Worm (Caenorhabditis elegans) whole organism, late embryonic: ENCODE measurements around the gene abts-2.

Experiments
- F13H6.1 ChIP-seq: sonication (generic microtip); optimal IDR thresholded peaks from 2 replicates; lab custom pipeline; 2016; ENCODE audit warnings: missing genetic modification characterization, missing compliant biosample characterization
- K02D7.2 ChIP-seq: sonication (generic microtip); optimal IDR thresholded peaks from 2 replicates; lab custom pipeline; 2017; ENCODE audit warnings: mild to moderate bottlenecking, missing genetic modification characterization, missing compliant biosample characterization
- T23F11.4 ChIP-seq: fragments of 200-800 bp; sonication (Bioruptor generic); optimal IDR thresholded peaks from 2 replicates; lab custom pipeline; 2018; ENCODE audit warnings: mild to moderate bottlenecking, missing genetic modification characterization, missing compliant biosample characterization
- Y22D7AL.16 ChIP-seq: sonication (generic microtip); optimal IDR thresholded peaks from 2 replicates; lab custom pipeline; 2016; ENCODE audit warnings: missing genetic modification characterization, missing compliant biosample characterization
- ama-1 ChIP-seq: fragments of 150-350 bp; optimal IDR thresholded peaks from 2 replicates; lab custom pipeline; 2014
- ceh-14 ChIP-seq: sonication (generic microtip); optimal IDR thresholded peaks from 2 replicates; lab custom pipeline; 2016; ENCODE audit warnings: missing genotype, missing genetic modification characterization, missing compliant biosample characterization
- ceh-18 ChIP-seq: sonication (generic microtip); optimal IDR thresholded peaks from 2 replicates; lab custom pipeline; 2016; ENCODE audit warnings: missing genetic modification characterization, missing compliant biosample characterization
- ceh-19 ChIP-seq: fragments of 200-800 bp; sonication (Bioruptor generic); optimal IDR thresholded peaks from 2 replicates; lab custom pipeline; 2018; ENCODE audit warnings: mild to moderate bottlenecking, missing genetic modification characterization, missing compliant biosample characterization
- ceh-2 ChIP-seq: sonication (generic microtip); optimal IDR thresholded peaks from 2 replicates; lab custom pipeline; 2016; ENCODE audit warnings: missing genotype, missing genetic modification characterization, missing compliant biosample characterization
- ceh-30 ChIP-seq: fragments of 150-350 bp; optimal IDR thresholded peaks from 2 replicates; lab custom pipeline; 2014; ENCODE audit warnings: missing biosample characterization, missing genetic modification characterization
- ceh-31 ChIP-seq: sonication (generic microtip); optimal IDR thresholded peaks from 2 replicates; lab custom pipeline; 2016; ENCODE audit warnings: missing genetic modification characterization, missing compliant biosample characterization
- ceh-6 ChIP-seq: fragments of 200-800 bp; sonication (Bioruptor generic); optimal IDR thresholded peaks from 2 replicates; lab custom pipeline; 2018; ENCODE audit warnings: mild to moderate bottlenecking, missing genetic modification characterization, missing compliant biosample characterization
- ceh-9 ChIP-seq: sonication (generic microtip); optimal IDR thresholded peaks from 2 replicates; lab custom pipeline; 2016; ENCODE audit warnings: mild to moderate bottlenecking, missing genetic modification characterization, inconsistent platforms, missing compliant biosample characterization
- che-1 ChIP-seq: sonication (generic microtip); optimal IDR thresholded peaks from 2 replicates; lab custom pipeline; 2016; ENCODE audit warnings: mild to moderate bottlenecking, missing genetic modification characterization, missing compliant biosample characterization
- elt-2 ChIP-seq: sonication (generic microtip); optimal IDR thresholded peaks from 2 replicates; lab custom pipeline; 2016; ENCODE audit warnings: missing genetic modification reagents, missing genetic modification characterization, missing compliant biosample characterization
- elt-4 ChIP-seq: sonication (generic microtip); optimal IDR thresholded peaks from 2 replicates; lab custom pipeline; 2016; ENCODE audit warnings: missing genetic modification characterization, missing compliant biosample characterization
- fax-1 ChIP-seq: sonication (generic microtip); optimal IDR thresholded peaks from 2 replicates; lab custom pipeline; 2016; ENCODE audit warnings: missing genotype, missing genetic modification characterization, missing compliant biosample characterization
- hlh-13 ChIP-seq: fragments of 200-800 bp; sonication (Bioruptor generic); optimal IDR thresholded peaks from 2 replicates; lab custom pipeline; 2018; ENCODE audit warnings: mild to moderate bottlenecking, missing genetic modification characterization, missing compliant biosample characterization
- hlh-15 ChIP-seq: sonication (generic microtip); optimal IDR thresholded peaks from 2 replicates; lab custom pipeline; 2016; ENCODE audit warnings: missing genetic modification characterization, missing compliant biosample characterization
- hlh-6 ChIP-seq: sonication (generic microtip); optimal IDR thresholded peaks from 2 replicates; lab custom pipeline; 2016; ENCODE audit warnings: missing genotype, missing genetic modification characterization, missing compliant biosample characterization
- hlh-8 ChIP-seq: sonication (generic microtip); optimal IDR thresholded peaks from 2 replicates; lab custom pipeline; 2016; ENCODE audit warnings: missing genotype, missing genetic modification characterization, missing compliant biosample characterization
- lin-11 ChIP-seq: fragments of 200-800 bp; sonication (Bioruptor generic); optimal IDR thresholded peaks from 2 replicates; lab custom pipeline; 2018; ENCODE audit warnings: mild to moderate bottlenecking, missing genetic modification characterization, missing compliant biosample characterization
- madf-2 ChIP-seq: sonication (generic microtip); optimal IDR thresholded peaks from 2 replicates; lab custom pipeline; 2017; ENCODE audit warnings: missing genetic modification characterization, missing compliant biosample characterization
- mec-3 ChIP-seq: sonication (generic microtip); optimal IDR thresholded peaks from 2 replicates; lab custom pipeline; 2016; ENCODE audit warnings: borderline replicate concordance, missing genetic modification characterization, missing compliant biosample characterization
- nfya-1 ChIP-seq: sonication (generic microtip); optimal IDR thresholded peaks from 2 replicates; lab custom pipeline; 2017; ENCODE audit warnings: missing genetic modification characterization, mild to moderate bottlenecking, missing compliant biosample characterization, antibody characterized with exemption, moderate library complexity
- nhr-11 ChIP-seq: fragments of 150-350 bp; optimal IDR thresholded peaks from 2 replicates; lab custom pipeline; 2014; ENCODE audit warnings: missing biosample characterization, missing genetic modification characterization
- odd-2 ChIP-seq: sonication (generic microtip); optimal IDR thresholded peaks from 2 replicates; lab custom pipeline; 2017; ENCODE audit warnings: antibody characterized with exemption, mild to moderate bottlenecking, missing genetic modification characterization, missing compliant biosample characterization
- pax-1 ChIP-seq: fragments of 150-350 bp; optimal IDR thresholded peaks from 2 replicates; lab custom pipeline; 2014; ENCODE audit warnings: missing biosample characterization, missing genetic modification characterization
- pha-2 ChIP-seq: sonication (generic microtip); optimal IDR thresholded peaks from 2 replicates; lab custom pipeline; 2017; ENCODE audit warnings: mild to moderate bottlenecking, missing genetic modification characterization, missing compliant biosample characterization
- pha-4 ChIP-seq: fragments of 150-350 bp; optimal IDR thresholded peaks from 2 replicates; lab custom pipeline; 2018; ENCODE audit warnings: missing biosample characterization, missing genetic modification reagents, missing genetic modification characterization
- rnt-1 ChIP-seq: sonication (generic microtip); optimal IDR thresholded peaks from 2 replicates; lab custom pipeline; 2016; ENCODE audit warnings: missing genetic modification characterization, missing compliant biosample characterization
- sox-2 ChIP-seq: fragments of 200-800 bp; sonication (Bioruptor generic); IDR thresholded peaks from 2 replicates; pipeline ENCODE4 v1.3.6; 2022; ENCODE audit warnings: missing genetic modification reagents, missing genetic modification characterization, missing compliant biosample characterization
- tbx-2 ChIP-seq: sonication (generic microtip); optimal IDR thresholded peaks from 2 replicates; lab custom pipeline; 2016; ENCODE audit warnings: missing genetic modification characterization, missing compliant biosample characterization
- tbx-7 ChIP-seq: sonication (generic microtip); optimal IDR thresholded peaks from 2 replicates; lab custom pipeline; 2016; ENCODE audit warnings: missing genotype, missing genetic modification characterization, missing compliant biosample characterization
- ttx-3 ChIP-seq: sonication (generic microtip); optimal IDR thresholded peaks from 2 replicates; lab custom pipeline; 2016; ENCODE audit warnings: missing genetic modification reagents, missing genetic modification characterization, missing compliant biosample characterization
- unc-42 ChIP-seq: sonication (generic microtip); optimal IDR thresholded peaks from 2 replicates; lab custom pipeline; 2016; ENCODE audit warnings: missing genotype, missing genetic modification characterization, missing compliant biosample characterization
- unc-86 ChIP-seq: sonication (generic microtip); optimal IDR thresholded peaks from 2 replicates; lab custom pipeline; 2016; ENCODE audit warnings: missing genetic modification characterization, missing compliant biosample characterization
- ztf-16 ChIP-seq: sonication (generic microtip); optimal IDR thresholded peaks from 2 replicates; lab custom pipeline; 2017; ENCODE audit warnings: missing genetic modification characterization, missing compliant biosample characterization

The abts-2 gene

DNA sequence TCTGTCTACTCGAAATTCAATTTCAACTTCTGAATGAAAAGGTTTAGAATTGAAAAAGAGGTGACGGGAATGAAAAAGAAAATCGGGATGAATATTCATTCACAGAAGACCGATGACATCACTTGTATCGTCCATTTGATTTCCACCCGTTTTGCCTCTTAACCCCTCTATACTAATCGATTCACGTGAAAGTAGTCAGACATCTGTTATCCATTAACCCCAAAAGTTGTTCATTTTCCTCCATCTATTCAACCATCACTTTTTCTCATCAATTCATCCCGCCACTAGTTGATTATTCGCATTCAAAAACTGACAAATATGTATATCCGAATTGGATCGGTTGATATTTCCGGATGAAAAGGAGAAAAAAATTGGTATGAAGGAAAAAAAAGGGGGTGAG is 7.1 kb downstream of the abts-2 start (continued):
- no peak for TF ChIP-seq che-1 (tag; lab: Kevin White, UChicago)

DNA sequence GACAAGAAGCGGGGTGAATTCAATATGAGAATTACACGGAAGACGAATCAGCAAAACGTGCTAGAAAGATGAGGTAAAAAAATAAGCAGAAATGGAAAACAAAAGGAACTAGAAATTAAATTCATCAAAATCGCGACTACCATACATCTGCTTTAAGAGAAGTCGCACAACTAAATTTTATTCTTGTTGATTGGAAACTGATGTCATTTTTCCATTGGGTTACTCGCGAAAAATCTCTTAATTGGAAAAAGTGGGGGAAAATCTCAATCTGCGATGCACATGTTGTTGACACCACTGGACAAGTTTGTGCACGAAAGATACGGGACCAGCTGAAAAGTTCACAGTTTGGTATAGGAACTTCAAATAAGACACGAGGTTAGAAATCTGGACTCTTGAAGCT is 11.4 kb downstream of the abts-2 start:
- TF ChIP-seq lin-11 (tag; lab: Kevin White, UChicago): no peak
- no peak for TF ChIP-seq ceh-18 (tag; lab: Kevin White, UChicago)
- no peak for TF ChIP-seq ceh-14 (tag; lab: Kevin White, UChicago)
- no peak for TF ChIP-seq ztf-16 (tag; lab: Kevin White, UChicago)
- TF ChIP-seq nhr-11: no peak
- no peak for TF ChIP-seq ceh-9 (tag; lab: Kevin White, UChicago)
- no peak for TF ChIP-seq nfya-1
- no peak for TF ChIP-seq ttx-3 (tag; lab: Kevin White, UChicago)
- no peak for TF ChIP-seq fax-1 (tag; lab: Kevin White, UChicago)
- TF ChIP-seq rnt-1 (tag; lab: Kevin White, UChicago): no peak
- no peak for TF ChIP-seq K02D7.2 (tag; lab: Kevin White, UChicago)
- TF ChIP-seq ceh-19 (GFP tag; lab: Kevin White, UChicago): no peak
- no peak for TF ChIP-seq unc-42 (tag; lab: Kevin White, UChicago)
- TF ChIP-seq Y22D7AL.16 (tag; lab: Kevin White, UChicago): no peak
- TF ChIP-seq hlh-8 (tag; lab: Kevin White, UChicago): no peak
- no peak for TF ChIP-seq odd-2 (tag; lab: Kevin White, UChicago)
- TF ChIP-seq hlh-6 (tag; lab: Kevin White, UChicago): no peak
- TF ChIP-seq pha-4 (tag; lab: Kevin White, UChicago): no peak
- TF ChIP-seq, all 69 proteins: peak for 0

DNA sequence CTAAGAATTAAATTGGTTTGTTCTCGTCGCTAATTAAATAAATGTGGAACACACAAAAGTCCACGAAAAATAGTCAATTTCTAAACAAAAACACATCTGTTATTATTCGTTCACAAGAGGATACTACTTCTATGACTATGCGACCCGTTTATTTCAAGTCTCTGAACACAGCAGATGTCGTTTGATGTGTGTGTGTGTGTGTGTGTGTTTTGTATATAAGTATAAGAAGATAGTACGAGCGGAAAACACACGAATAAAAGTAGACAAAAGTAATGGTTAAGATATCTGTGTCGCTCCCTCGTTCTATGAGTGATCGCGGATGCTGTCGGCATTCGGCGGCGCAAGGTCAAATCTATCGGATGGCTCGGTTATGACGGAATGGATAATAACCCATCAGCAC is 13.4 kb downstream of the abts-2 start:
- TF ChIP-seq rnt-1 (tag; lab: Kevin White, UChicago) (no peak), madf-2 (tag; lab: Kevin White, UChicago) (no peak), hlh-8 (tag; lab: Kevin White, UChicago) (no peak), tbx-2 (tag; lab: Kevin White, UChicago) (no peak), ceh-9 (tag; lab: Kevin White, UChicago) (no peak), ceh-30 (tag; lab: Kevin White, UChicago) (no peak), ceh-19 (GFP tag; lab: Kevin White, UChicago) (no peak), ama-1 (no peak), elt-4 (tag; lab: Kevin White, UChicago) (no peak), pha-2 (tag; lab: Kevin White, UChicago) (no peak), odd-2 (tag; lab: Kevin White, UChicago) (no peak), ceh-31 (tag; lab: Kevin White, UChicago) (no peak), fax-1 (tag; lab: Kevin White, UChicago) (no peak)

DNA sequence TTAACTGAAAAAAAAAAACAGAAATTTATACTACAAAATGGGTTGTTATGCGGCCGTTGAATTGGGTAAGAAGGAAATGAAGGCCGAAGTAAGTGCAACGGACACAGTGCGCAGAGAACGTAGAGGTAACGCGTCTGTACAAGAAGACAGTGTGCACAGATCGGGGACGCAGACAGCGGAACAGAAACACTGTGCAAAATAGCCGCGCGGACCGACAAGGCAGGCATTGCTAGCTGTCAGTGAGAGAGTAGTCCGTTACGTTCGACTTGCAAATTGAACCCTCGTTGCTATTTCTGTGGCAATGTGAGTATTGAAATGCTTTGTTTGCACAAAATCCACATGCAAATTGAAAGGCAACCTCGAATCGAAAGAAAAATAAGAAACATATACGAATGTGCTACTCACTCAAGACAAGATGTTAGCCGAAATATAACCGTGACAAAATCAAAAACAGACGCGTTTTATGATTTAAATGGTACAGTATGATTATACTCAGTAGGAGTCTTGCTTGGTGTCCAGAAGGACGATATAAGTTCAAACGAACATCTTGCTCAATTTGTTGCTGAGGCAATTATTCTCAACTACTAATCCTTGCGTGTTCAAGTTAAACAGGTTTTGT is 15.1 kb downstream of the abts-2 start:
- TF ChIP-seq nfya-1 (peak; percentile 5), rnt-1 (tag; lab: Kevin White, UChicago) (peak; percentile 13), hlh-15 (tag; lab: Kevin White, UChicago) (no peak), tbx-2 (tag; lab: Kevin White, UChicago) (peak; percentile 21), ceh-2 (tag; lab: Kevin White, UChicago) (peak; percentile 7), ceh-6 (GFP tag; lab: Kevin White, UChicago) (no peak), K02D7.2 (tag; lab: Kevin White, UChicago) (no peak), sox-2 (GFP tag; lab: Robert Waterston, UW) (no peak)

DNA sequence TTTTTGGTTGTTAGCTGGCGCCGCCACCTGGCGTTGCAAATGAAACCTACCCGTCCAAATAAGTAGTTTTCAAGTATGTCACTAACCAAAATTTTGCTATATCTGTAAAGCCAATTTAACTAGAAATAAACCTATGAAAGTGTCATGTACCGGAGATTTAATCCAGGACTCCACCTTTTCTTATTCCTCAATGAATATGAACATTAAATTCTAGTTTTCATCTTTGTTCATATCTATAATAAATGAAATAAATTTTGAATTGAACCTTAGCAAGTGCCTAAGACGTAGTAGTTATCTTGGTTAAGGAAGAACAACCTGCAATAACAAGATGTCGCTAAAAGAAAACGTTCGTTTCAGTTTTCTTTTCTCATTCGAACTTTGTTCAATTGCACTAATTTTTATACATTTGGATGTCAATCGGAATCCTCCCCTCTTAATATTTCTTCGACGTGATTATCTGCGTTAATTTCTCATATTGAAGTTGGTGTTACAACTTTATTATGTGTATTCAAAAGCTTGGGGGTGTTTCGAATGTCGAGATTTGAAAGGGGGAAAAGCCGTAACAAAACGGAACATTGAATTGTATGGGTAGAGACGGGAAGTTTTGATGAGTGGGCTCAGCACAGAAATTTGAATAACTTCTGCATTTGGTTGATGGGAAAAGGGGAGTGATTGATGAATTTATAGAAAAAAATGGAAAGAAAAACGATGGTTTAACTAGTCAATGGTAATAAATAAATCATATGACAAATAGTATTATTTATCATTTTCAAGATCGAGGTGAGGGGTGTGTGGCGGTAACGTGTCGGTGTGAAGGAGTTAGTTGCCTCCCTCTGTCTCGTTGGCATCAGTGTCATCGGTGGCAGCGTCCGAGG is 18.0 kb downstream of the abts-2 start:
- TF ChIP-seq mec-3 (tag; lab: Kevin White, UChicago) (no peak), hlh-6 (tag; lab: Kevin White, UChicago) (no peak), T23F11.4 (GFP tag; lab: Kevin White, UChicago) (peak; percentile 28), unc-86 (tag; lab: Kevin White, UChicago) (no peak), hlh-15 (tag; lab: Kevin White, UChicago) (no peak), ama-1 (peak; percentile 42), pax-1 (tag; lab: Kevin White, UChicago) (no peak), hlh-13 (GFP tag; lab: Kevin White, UChicago) (no peak), F13H6.1 (tag; lab: Kevin White, UChicago) (no peak), tbx-7 (tag; lab: Kevin White, UChicago) (no peak), hlh-8 (tag; lab: Kevin White, UChicago) (no peak), rnt-1 (tag; lab: Kevin White, UChicago) (no peak), elt-2 (no peak)
